Fruit fly (Drosophila melanogaster) whole organism, embryonic: ENCODE data around the gene IntS2.

Experiments used
- Atf6 ChIP-seq: fragments of 200-800 bp; sonication (Bioruptor generic); IDR thresholded peaks from 2 replicates; pipeline ENCODE4 v1.3.6; 2022; ENCODE audit warnings: missing biosample characterization, missing genetic modification characterization
- Bdp1 ChIP-seq: fragments of 200-800 bp; sonication (Bioruptor generic); optimal IDR thresholded peaks from 3 replicates; lab custom pipeline; 2016; ENCODE audit warnings: missing biosample characterization, missing genetic modification characterization
- CG1024 ChIP-seq: fragments of 200-800 bp; sonication (Bioruptor generic); IDR thresholded peaks from 2 replicates; pipeline ENCODE4 v1.3.6; 2022; ENCODE audit warnings: missing biosample characterization, missing genetic modification characterization
- CG10274 ChIP-seq: fragments of 200-800 bp; sonication (Bioruptor generic); optimal IDR thresholded peaks from 3 replicates; lab custom pipeline; 2017; ENCODE audit warnings: missing biosample characterization, mild to moderate bottlenecking, missing genetic modification characterization
- CG10959 ChIP-seq: fragments of 200-800 bp; sonication (Bioruptor generic); IDR thresholded peaks from 2 replicates; pipeline ENCODE4 v1.3.6; 2022; ENCODE audit warnings: missing biosample characterization, missing genetic modification characterization
- CG11085 ChIP-seq: fragments of 200-800 bp; sonication (Bioruptor generic); IDR thresholded peaks from 2 replicates; pipeline ENCODE4 v1.3.6; 2022; ENCODE audit warnings: missing biosample characterization, missing genetic modification characterization
- CG11456 ChIP-seq: fragments of 200-800 bp; sonication (Bioruptor generic); IDR thresholded peaks from 3 replicates; pipeline ENCODE4 v1.3.6; 2022; ENCODE audit warnings: missing biosample characterization, missing genetic modification characterization
- CG11723 ChIP-seq: fragments of 200-800 bp; sonication (Bioruptor generic); optimal IDR thresholded peaks from 2 replicates; lab custom pipeline; 2017; ENCODE audit warnings: missing biosample characterization, mild to moderate bottlenecking, missing genetic modification characterization
- CG13287 ChIP-seq: fragments of 200-800 bp; sonication (Bioruptor generic); IDR thresholded peaks from 2 replicates; pipeline ENCODE4 v1.3.6; 2022; ENCODE audit warnings: missing biosample characterization, missing genetic modification characterization; ENCODE audit not compliant: partially characterized antibody
- CG18011 ChIP-seq: fragments of 200-800 bp; sonication (Bioruptor generic); optimal IDR thresholded peaks from 2 replicates; lab custom pipeline; 2017; ENCODE audit warnings: missing biosample characterization, missing genetic modification characterization, mild to moderate bottlenecking, moderate library complexity, missing genotype
- CG18764 ChIP-seq: fragments of 200-800 bp; sonication (Bioruptor generic); optimal IDR thresholded peaks from 3 replicates; lab custom pipeline; 2016; ENCODE audit warnings: missing biosample characterization, missing genetic modification characterization
- CG2129 ChIP-seq: fragments of 200-800 bp; sonication (Bioruptor generic); IDR thresholded peaks from 2 replicates; pipeline ENCODE4 v1.3.6; 2022; ENCODE audit warnings: missing biosample characterization, missing genetic modification characterization; ENCODE audit not compliant: partially characterized antibody
- CG2712 ChIP-seq: fragments of 200-800 bp; optimal IDR thresholded peaks from 3 replicates; lab custom pipeline; 2019; ENCODE audit warnings: missing biosample characterization, mild to moderate bottlenecking, missing genetic modification characterization, moderate library complexity
- CG2875 ChIP-seq: fragments of 200-800 bp; sonication (Bioruptor generic); optimal IDR thresholded peaks from 2 replicates; lab custom pipeline; 2017; ENCODE audit warnings: missing biosample characterization, mild to moderate bottlenecking, missing genetic modification characterization, missing genetic modification reagents
- CG3065 ChIP-seq: fragments of 200-800 bp; sonication (Bioruptor generic); optimal IDR thresholded peaks from 2 replicates; lab custom pipeline; 2016; ENCODE audit warnings: missing biosample characterization, missing genetic modification characterization
- CG34376 ChIP-seq: fragments of 200-800 bp; sonication (Bioruptor generic); optimal IDR thresholded peaks from 2 replicates; lab custom pipeline; 2018; ENCODE audit warnings: missing biosample characterization, mild to moderate bottlenecking, missing genetic modification characterization
- CG3726 ChIP-seq: fragments of 200-800 bp; sonication (Bioruptor generic); IDR thresholded peaks from 3 replicates; pipeline ENCODE4, ENCODE4 v1.3.6; 2022; ENCODE audit warnings: missing biosample characterization, missing genetic modification characterization
- CG4328 ChIP-seq: fragments of 200-800 bp; sonication (Bioruptor generic); optimal IDR thresholded peaks from 3 replicates; lab custom pipeline; 2017; ENCODE audit warnings: missing biosample characterization, missing genetic modification reagents, missing genetic modification characterization
- CG7271 ChIP-seq: fragments of 200-800 bp; sonication (Bioruptor generic); optimal IDR thresholded peaks from 2 replicates; lab custom pipeline; 2018; ENCODE audit warnings: missing biosample characterization, mild to moderate bottlenecking, missing genetic modification characterization, moderate library complexity
- CG8359 ChIP-seq: fragments of 200-800 bp; sonication (Bioruptor generic); optimal IDR thresholded peaks from 2 replicates; lab custom pipeline; 2017; ENCODE audit warnings: missing biosample characterization, mild to moderate bottlenecking, missing genetic modification characterization, borderline replicate concordance
- CG9727 ChIP-seq: fragments of 200-800 bp; sonication (Bioruptor generic); optimal IDR thresholded peaks from 3 replicates; lab custom pipeline; 2017; ENCODE audit warnings: missing biosample characterization, mild to moderate bottlenecking, missing genetic modification characterization
- CkIIα-i1 ChIP-seq: fragments of 200-800 bp; sonication (Bioruptor generic); IDR thresholded peaks from 2 replicates; pipeline ENCODE4 v1.3.6; 2022; ENCODE audit warnings: missing biosample characterization, missing genetic modification characterization
- D19B ChIP-seq: fragments of 200-800 bp; sonication (Bioruptor generic); optimal IDR thresholded peaks from 2 replicates; lab custom pipeline; 2017; ENCODE audit warnings: missing biosample characterization, mild to moderate bottlenecking, missing genetic modification characterization
- Dad ChIP-seq: fragments of 200-800 bp; sonication (Bioruptor generic); optimal IDR thresholded peaks from 3 replicates; lab custom pipeline; 2016; ENCODE audit warnings: missing biosample characterization, missing genetic modification characterization
- Elba2 ChIP-seq: fragments of 200-800 bp; sonication (Bioruptor generic); optimal IDR thresholded peaks from 3 replicates; lab custom pipeline; 2016; ENCODE audit warnings: missing biosample characterization, missing genetic modification characterization
- GATAe ChIP-seq: fragments of 200-800 bp; sonication (Bioruptor generic); conservative IDR thresholded peaks from 2 replicates; pipeline ENCODE4 v1.3.6; 2022; ENCODE audit warnings: missing biosample characterization, missing genetic modification characterization
- Hmr ChIP-seq: fragments of 200-800 bp; sonication (Bioruptor generic); optimal IDR thresholded peaks from 3 replicates; lab custom pipeline; 2017; ENCODE audit warnings: mild to moderate bottlenecking, missing biosample characterization, missing genetic modification reagents, missing genetic modification characterization
- Jarid2 ChIP-seq: fragments of 200-800 bp; sonication (Bioruptor generic); optimal IDR thresholded peaks from 3 replicates; lab custom pipeline; 2017; ENCODE audit warnings: mild to moderate bottlenecking, missing biosample characterization, missing genetic modification reagents, missing genetic modification characterization
- Lim3 ChIP-seq: fragments of 200-800 bp; sonication (Bioruptor generic); IDR thresholded peaks from 2 replicates; pipeline ENCODE4 v1.3.6; 2022; ENCODE audit warnings: missing biosample characterization, missing genetic modification characterization
- Myb ChIP-seq: fragments of 200-800 bp; sonication (Bioruptor generic); optimal IDR thresholded peaks from 2 replicates; lab custom pipeline; 2016; ENCODE audit warnings: missing biosample characterization, missing genetic modification characterization
- Nf-YA ChIP-seq: fragments of 200-800 bp; sonication (Bioruptor generic); IDR thresholded peaks from 2 replicates; pipeline ENCODE4 v1.3.6; 2022; ENCODE audit warnings: missing biosample characterization, missing genetic modification characterization
- Sox100B ChIP-seq: fragments of 200-800 bp; sonication (Bioruptor generic); optimal IDR thresholded peaks from 3 replicates; lab custom pipeline; 2018; ENCODE audit warnings: missing biosample characterization, mild to moderate bottlenecking, missing genetic modification characterization
- Sox102F ChIP-seq: fragments of 200-800 bp; sonication (Bioruptor generic); optimal IDR thresholded peaks from 2 replicates; lab custom pipeline; 2018; ENCODE audit warnings: missing biosample characterization, mild to moderate bottlenecking, missing genetic modification characterization, moderate library complexity
- Ssrp ChIP-seq: fragments of 200-800 bp; sonication (Bioruptor generic); optimal IDR thresholded peaks from 2 replicates; lab custom pipeline; 2018; ENCODE audit warnings: missing biosample characterization, mild to moderate bottlenecking, missing genetic modification characterization, moderate library complexity
- Vsx1 ChIP-seq: fragments of 200-800 bp; sonication (Bioruptor generic); optimal IDR thresholded peaks from 2 replicates; lab custom pipeline; 2017; ENCODE audit warnings: missing biosample characterization, mild to moderate bottlenecking, missing genetic modification characterization, missing genetic modification reagents
- abd-A ChIP-seq: fragments of 200-800 bp; sonication (Bioruptor generic); optimal IDR thresholded peaks from 3 replicates; lab custom pipeline; 2019; ENCODE audit warnings: missing biosample characterization, mild to moderate bottlenecking, missing genetic modification characterization, moderate library complexity
- ara ChIP-seq: fragments of 200-800 bp; sonication (Bioruptor generic); IDR thresholded peaks from 2 replicates; pipeline ENCODE4 v1.3.6; 2022; ENCODE audit warnings: missing biosample characterization, missing genetic modification characterization
- bsh ChIP-seq, 2 experiments: fragments of 200-800 bp; sonication (Bioruptor generic); optimal IDR thresholded peaks; 2 replicates each; lab custom pipeline; 2017 to 2018; ENCODE audit warnings: mild to moderate bottlenecking in 2 of 2, missing biosample characterization in 2 of 2, missing genetic modification characterization in 2 of 2, moderate library complexity in 1 of 2
- cato ChIP-seq: fragments of 200-800 bp; sonication (Bioruptor generic); optimal IDR thresholded peaks from 2 replicates; lab custom pipeline; 2016; ENCODE audit warnings: missing biosample characterization, missing genetic modification characterization, borderline replicate concordance
- cg ChIP-seq: fragments of 200-800 bp; sonication (Bioruptor generic); optimal IDR thresholded peaks from 3 replicates; lab custom pipeline; 2019; ENCODE audit warnings: missing biosample characterization, mild to moderate bottlenecking, missing genetic modification characterization, moderate library complexity
- disco-r ChIP-seq: fragments of 200-800 bp; sonication (Bioruptor generic); optimal IDR thresholded peaks from 2 replicates; lab custom pipeline; 2016; ENCODE audit warnings: missing biosample characterization, missing genetic modification characterization
- gce ChIP-seq: fragments of 200-800 bp; sonication (Bioruptor generic); IDR thresholded peaks from 3 replicates; pipeline ENCODE4 v1.3.6; 2022; ENCODE audit warnings: missing biosample characterization, missing genetic modification characterization
- h ChIP-seq: fragments of >200 bp; optimal IDR thresholded peaks from 2 replicates; lab custom pipeline; 2017
- mam ChIP-seq: fragments of 200-800 bp; sonication (Bioruptor generic); optimal IDR thresholded peaks from 3 replicates; lab custom pipeline; 2016; ENCODE audit warnings: missing biosample characterization, missing genetic modification characterization
- sim ChIP-seq: fragments of 200-800 bp; sonication (Bioruptor generic); IDR thresholded peaks from 2 replicates; pipeline ENCODE4 v1.3.6; 2022; ENCODE audit warnings: missing biosample characterization, missing genetic modification characterization
- sisA ChIP-seq: fragments of 200-800 bp; sonication (Bioruptor generic); IDR thresholded peaks from 2 replicates; pipeline ENCODE4 v1.3.6; 2022; ENCODE audit warnings: missing biosample characterization, missing genetic modification characterization
- slbo ChIP-seq: fragments of 200-800 bp; sonication (Bioruptor generic); IDR thresholded peaks from 2 replicates; pipeline ENCODE4 v1.3.6; 2022; ENCODE audit warnings: missing biosample characterization, missing genetic modification characterization
- tll ChIP-seq, 2 experiments: fragments of 200-800 bp in 1 of 2; fragments of >200 bp in 1 of 2; sonication (Bioruptor generic) in 1 of 2; optimal IDR thresholded peaks; 2 replicates each; lab custom pipeline; 2017 to 2019; ENCODE audit warnings: missing biosample characterization in 2 of 2, missing genetic modification characterization in 2 of 2, mild to moderate bottlenecking in 1 of 2, moderate library complexity in 1 of 2
- toy ChIP-seq: fragments of 200-800 bp; sonication (Bioruptor generic); IDR thresholded peaks from 2 replicates; pipeline ENCODE4 v1.3.6; 2022; ENCODE audit warnings: missing biosample characterization, missing genetic modification characterization
- wor ChIP-seq: fragments of 200-800 bp; sonication (Bioruptor generic); IDR thresholded peaks from 2 replicates; pipeline ENCODE4 v1.3.6; 2022; ENCODE audit warnings: missing biosample characterization, missing genetic modification characterization

The IntS2 gene

DNA sequence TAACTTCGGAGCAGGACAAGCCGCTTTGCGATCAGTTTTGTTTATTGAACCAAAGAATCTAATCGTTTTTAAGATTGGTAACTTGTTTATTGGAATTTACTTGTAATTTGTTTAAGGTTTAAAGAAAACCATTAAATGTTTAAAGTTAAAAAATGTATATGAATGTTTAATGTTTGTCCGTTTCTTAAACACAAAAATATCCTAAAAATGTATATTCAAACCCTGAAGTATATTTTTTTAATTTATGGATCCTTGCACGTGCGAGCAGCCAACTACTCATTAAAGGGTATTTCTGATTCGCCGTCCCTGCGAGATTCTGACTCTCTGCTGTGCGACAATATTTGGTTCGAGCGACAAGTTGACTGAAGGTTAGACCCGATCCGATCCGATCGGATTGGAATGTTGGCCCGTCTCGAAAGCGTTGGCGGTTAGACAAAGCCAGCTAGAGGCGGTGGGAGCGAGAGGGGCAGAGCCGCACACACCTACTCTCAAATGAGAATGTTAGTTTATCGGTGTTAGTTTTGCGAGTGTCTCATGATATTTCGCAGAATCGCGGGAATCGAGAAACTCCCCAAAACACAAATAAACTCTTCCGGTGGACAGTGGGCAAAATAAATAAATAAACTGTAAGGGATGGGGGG lies 42.4 kb upstream of the IntS2 start (continued):
- TF ChIP-seq CG10274 (GFP tag; lab: Kevin White, UChicago) (peak; percentile 71), CG9727 (GFP tag; lab: Kevin White, UChicago) (peak; percentile 92), wor (peak; percentile 51; the same call in 1 of the 2 replicates), disco-r (peak; percentile 70), CG34376 (GFP tag; lab: Kevin White, UChicago) (peak; percentile 90), Jarid2 (GFP tag; lab: Kevin White, UChicago) (peak; percentile 57), h (lab: Kevin White, UChicago) (no peak), Dad (GFP tag; lab: Kevin White, UChicago) (peak; percentile 77), sim (peak; percentile 60), CG11456 (GFP tag; lab: Robert Waterston, UW) (peak; percentile 79; the same call in 2 of the 3 replicates), GATAe (GFP tag; lab: Robert Waterston, UW) (no peak), Ssrp (tag; lab: Kevin White, UChicago) (peak; percentile 87), Vsx1 (GFP tag; lab: Kevin White, UChicago) (peak; percentile 72), CG3726 (GFP tag; lab: Robert Waterston, UW) (no peak), cg (GFP tag; lab: Kevin White, UChicago) (peak; percentile 29), CG18764 (GFP tag; lab: Kevin White, UChicago) (peak; percentile 68), CG11085 (GFP tag; lab: Robert Waterston, UW) (no peak), CG10959 (peak; percentile 37), CG18011 (peak; percentile 57), Sox100B (GFP tag; lab: Kevin White, UChicago) (peak; percentile 94), bsh (GFP tag; optimal IDR thresholded peaks at IDR 0.05; lab: Kevin White, UChicago) (peak; percentile 79 to 82), Lim3 (GFP tag; lab: Robert Waterston, UW) (no peak), sisA (peak; percentile 73), toy (GFP tag; lab: Robert Waterston, UW) (no peak), CG7271 (tag; lab: Kevin White, UChicago) (no peak), CG13287 (no peak), Myb (peak; percentile 61), CkIIα-i1 (GFP tag; lab: Robert Waterston, UW) (no peak), cato (peak; percentile 61), tll (GFP tag; optimal IDR thresholded peaks at IDR 0.05; lab: Kevin White, UChicago) (no peak), slbo (peak; percentile 80), CG1024 (GFP tag; lab: Robert Waterston, UW) (no peak), Atf6 (GFP tag; lab: Robert Waterston, UW) (peak; percentile 78), Elba2 (GFP tag; lab: Kevin White, UChicago) (no peak), mam (GFP tag; lab: Kevin White, UChicago) (peak; percentile 77), CG2712 (tag; lab: Kevin White, UChicago) (peak; percentile 91), CG2129 (GFP tag; lab: Robert Waterston, UW) (no peak), Hmr (GFP tag; lab: Kevin White, UChicago) (peak; percentile 88), ara (GFP tag; lab: Robert Waterston, UW) (no peak; the same call in 1 of the 2 replicates), gce (GFP tag; lab: Robert Waterston, UW) (peak; percentile 28; the same call in 1 of the 3 replicates), abd-A (tag; lab: Kevin White, UChicago) (no peak), CG8359 (GFP tag; lab: Kevin White, UChicago) (peak; percentile 46), Sox102F (GFP tag; lab: Kevin White, UChicago) (peak; percentile 85), CG11723 (peak; percentile 80), CG2875 (peak; percentile 69), CG4328 (GFP tag; lab: Kevin White, UChicago) (peak; percentile 85), Bdp1 (peak; percentile 64), D19B (GFP tag; lab: Kevin White, UChicago) (peak; percentile 81), CG3065 (GFP tag; lab: Kevin White, UChicago) (peak; percentile 62), Nf-YA (peak; percentile 65)
